Fruit fly (Drosophila melanogaster) whole organism, wandering third instar larva: ENCODE results near the gene CG13675.

ENCODE experiments used
- Myc ChIP-seq: fragments of >200 bp; optimal IDR thresholded peaks from 2 replicates; lab custom pipeline; 2017
- rgr ChIP-seq: fragments of 200-800 bp; sonication (Bioruptor generic); optimal IDR thresholded peaks from 3 replicates; lab custom pipeline; 2016; ENCODE audit warnings: missing biosample characterization, mild to moderate bottlenecking, missing genetic modification characterization

DNA sequence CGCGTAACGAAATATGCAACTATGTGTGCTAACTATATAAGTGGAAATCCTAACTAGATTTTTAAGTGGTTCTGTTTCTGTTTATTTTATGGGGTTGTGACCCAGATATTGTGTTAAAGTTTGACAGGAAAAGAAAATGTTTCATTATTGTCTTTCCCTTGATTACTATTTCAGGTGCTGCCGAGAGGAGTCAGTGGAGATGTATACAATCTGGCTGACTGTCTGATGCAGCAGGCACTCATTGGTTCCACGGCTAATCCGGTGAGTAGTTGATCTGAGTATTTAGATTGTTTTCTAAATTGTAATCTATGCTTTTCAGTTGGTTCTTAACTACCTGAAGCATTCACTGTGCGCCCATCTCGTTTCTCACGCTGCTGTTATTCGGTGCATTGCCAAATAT is 27.7 kb upstream of the CG13675 start, which contains the start of gene CG7387:
- TF ChIP-seq rgr (GFP tag; lab: Kevin White, UChicago), result no peak
- no peak for TF ChIP-seq Myc (lab: Kevin White, UChicago)
